Fruit fly (Drosophila melanogaster) whole organism, wandering third instar larva: Measurements from ENCODE around the gene Tssk.

Experiments used
- foxo ChIP-seq, 2 experiments: fragments of 200-800 bp; sonication (Bioruptor generic); optimal IDR thresholded peaks; 2 replicates in 1 of 2; 3 replicates in 1 of 2; lab custom pipeline; 2016 to 2017; ENCODE audit warnings: missing biosample characterization in 2 of 2, missing genetic modification characterization in 2 of 2
- fru ChIP-seq: fragments of 200-800 bp; sonication (Bioruptor generic); optimal IDR thresholded peaks from 3 replicates; lab custom pipeline; 2016; ENCODE audit warnings: missing biosample characterization, mild to moderate bottlenecking, missing genetic modification characterization

dm6 chr3R:18619451-18619942 is 21.0 kb downstream of the Tssk start:
- TF ChIP-seq fru (GFP tag; lab: Kevin White, UChicago), result no peak
- TF ChIP-seq foxo (GFP tag; optimal IDR thresholded peaks at IDR 0.05; lab: Kevin White, UChicago), result no peak
